Fruit fly (Drosophila melanogaster) whole organism, embryonic: ENCODE measurements around the gene Pss.

Experiments
- Awh ChIP-seq: fragments of 200-800 bp; sonication (Bioruptor generic); IDR thresholded peaks from 2 replicates; pipeline ENCODE4, ENCODE4 v1.3.6; 2022; ENCODE audit warnings: missing biosample characterization, missing genetic modification characterization
- CG10462 ChIP-seq: fragments of 200-800 bp; sonication (Bioruptor generic); optimal IDR thresholded peaks from 2 replicates; lab custom pipeline; 2016; ENCODE audit warnings: missing biosample characterization, missing genetic modification characterization
- CG1602 ChIP-seq: fragments of 200-800 bp; sonication (Bioruptor generic); optimal IDR thresholded peaks from 3 replicates; lab custom pipeline; 2016; ENCODE audit warnings: missing biosample characterization, missing genetic modification characterization
- CG17912 ChIP-seq: fragments of 200-800 bp; sonication (Bioruptor generic); optimal IDR thresholded peaks from 2 replicates; lab custom pipeline; 2018; ENCODE audit warnings: missing biosample characterization, mild to moderate bottlenecking, missing genetic modification characterization
- CG2712 ChIP-seq: fragments of 200-800 bp; optimal IDR thresholded peaks from 3 replicates; lab custom pipeline; 2019; ENCODE audit warnings: missing biosample characterization, mild to moderate bottlenecking, missing genetic modification characterization, moderate library complexity
- CG2875 ChIP-seq: fragments of 200-800 bp; sonication (Bioruptor generic); optimal IDR thresholded peaks from 2 replicates; lab custom pipeline; 2017; ENCODE audit warnings: missing biosample characterization, mild to moderate bottlenecking, missing genetic modification characterization, missing genetic modification reagents
- CG2889 ChIP-seq: fragments of 200-800 bp; sonication (Bioruptor generic); IDR thresholded peaks from 3 replicates; pipeline ENCODE4 v1.3.6; 2022; ENCODE audit warnings: missing biosample characterization, missing genetic modification characterization
- CG30431 ChIP-seq: fragments of 200-800 bp; sonication (Bioruptor generic); optimal IDR thresholded peaks from 2 replicates; lab custom pipeline; 2017; ENCODE audit warnings: missing biosample characterization, missing genetic modification characterization
- CG3163 ChIP-seq: fragments of 200-800 bp; sonication (Bioruptor generic); optimal IDR thresholded peaks from 3 replicates; lab custom pipeline; 2016; ENCODE audit warnings: missing biosample characterization, missing genetic modification characterization
- CG32772 ChIP-seq: fragments of 200-800 bp; sonication (Bioruptor generic); IDR thresholded peaks from 2 replicates; pipeline ENCODE4 v1.3.6; 2022; ENCODE audit warnings: missing biosample characterization, missing genetic modification characterization
- CG5953 ChIP-seq: fragments of 200-800 bp; sonication (Bioruptor generic); IDR thresholded peaks from 2 replicates; pipeline ENCODE4 v1.3.6; 2022; ENCODE audit warnings: missing biosample characterization, missing genetic modification characterization
- CG6683 ChIP-seq: fragments of 200-800 bp; sonication (Bioruptor generic); optimal IDR thresholded peaks from 2 replicates; lab custom pipeline; 2017; ENCODE audit warnings: missing biosample characterization, mild to moderate bottlenecking, missing genetic modification characterization, missing genetic modification reagents
- CG6854 ChIP-seq: fragments of 200-800 bp; sonication (Bioruptor generic); optimal IDR thresholded peaks from 3 replicates; lab custom pipeline; 2017; ENCODE audit warnings: missing biosample characterization, mild to moderate bottlenecking, missing genetic modification characterization
- CG7786 ChIP-seq: fragments of 200-800 bp; sonication (Bioruptor generic); optimal IDR thresholded peaks from 2 replicates; lab custom pipeline; 2016; ENCODE audit warnings: missing biosample characterization, missing genetic modification characterization
- CG8944 ChIP-seq: fragments of 200-800 bp; sonication (Bioruptor generic); optimal IDR thresholded peaks from 3 replicates; lab custom pipeline; 2016; ENCODE audit warnings: missing biosample characterization, missing genetic modification characterization
- Drgx ChIP-seq: fragments of 200-800 bp; sonication (Bioruptor generic); IDR thresholded peaks from 2 replicates; pipeline ENCODE4 v1.3.6; 2022; ENCODE audit warnings: missing biosample characterization, missing genetic modification characterization
- Eip74EF ChIP-seq, 2 experiments: fragments of 200-800 bp in 1 of 2; fragments of >200 bp in 1 of 2; sonication (Bioruptor generic) in 1 of 2; optimal IDR thresholded peaks; 2 replicates each; lab custom pipeline; 2017 to 2019; ENCODE audit warnings: missing biosample characterization in 2 of 2, missing genetic modification characterization in 2 of 2, mild to moderate bottlenecking in 1 of 2, moderate library complexity in 1 of 2
- Ets65A ChIP-seq: fragments of 200-800 bp; sonication (Bioruptor generic); peaks from one replicate; lab custom pipeline; 2016; ENCODE audit warnings: missing biosample characterization, missing genetic modification characterization
- Fer1 ChIP-seq: fragments of 200-800 bp; sonication (Bioruptor generic); optimal IDR thresholded peaks from 2 replicates; lab custom pipeline; 2017; ENCODE audit warnings: missing biosample characterization, mild to moderate bottlenecking, missing genetic modification characterization
- Gsc ChIP-seq: fragments of 200-800 bp; sonication (Bioruptor generic); IDR thresholded peaks from 2 replicates; pipeline ENCODE4 v1.3.6; 2022; ENCODE audit warnings: missing biosample characterization, missing genetic modification characterization
- Lim3 ChIP-seq: fragments of 200-800 bp; sonication (Bioruptor generic); IDR thresholded peaks from 2 replicates; pipeline ENCODE4 v1.3.6; 2022; ENCODE audit warnings: missing biosample characterization, missing genetic modification characterization
- Myb ChIP-seq: fragments of 200-800 bp; sonication (Bioruptor generic); optimal IDR thresholded peaks from 2 replicates; lab custom pipeline; 2016; ENCODE audit warnings: missing biosample characterization, missing genetic modification characterization
- Nf-YA ChIP-seq: fragments of 200-800 bp; sonication (Bioruptor generic); IDR thresholded peaks from 2 replicates; pipeline ENCODE4 v1.3.6; 2022; ENCODE audit warnings: missing biosample characterization, missing genetic modification characterization
- Nf-YB ChIP-seq: fragments of 200-800 bp; sonication (Bioruptor generic); optimal IDR thresholded peaks from 3 replicates; lab custom pipeline; 2019; ENCODE audit warnings: missing biosample characterization, mild to moderate bottlenecking, missing genetic modification characterization, moderate library complexity
- Pdp1 ChIP-seq, 2 experiments: fragments of 200-800 bp; sonication (Bioruptor generic); optimal IDR thresholded peaks; 3 replicates each; lab custom pipeline; 2016; ENCODE audit warnings: missing biosample characterization in 2 of 2, missing genetic modification characterization in 2 of 2, mild to moderate bottlenecking in 1 of 2, moderate library complexity in 1 of 2
- Ssrp ChIP-seq: fragments of 200-800 bp; sonication (Bioruptor generic); optimal IDR thresholded peaks from 2 replicates; lab custom pipeline; 2018; ENCODE audit warnings: missing biosample characterization, mild to moderate bottlenecking, missing genetic modification characterization, moderate library complexity
- Vsx1 ChIP-seq: fragments of 200-800 bp; sonication (Bioruptor generic); optimal IDR thresholded peaks from 2 replicates; lab custom pipeline; 2017; ENCODE audit warnings: missing biosample characterization, mild to moderate bottlenecking, missing genetic modification characterization, missing genetic modification reagents
- ac ChIP-seq: fragments of 200-800 bp; sonication (Bioruptor generic); optimal IDR thresholded peaks from 3 replicates; lab custom pipeline; 2017; ENCODE audit warnings: missing biosample characterization, mild to moderate bottlenecking, missing genetic modification characterization
- al ChIP-seq: fragments of 200-800 bp; sonication (Bioruptor generic); IDR thresholded peaks from 2 replicates; pipeline ENCODE4 v1.3.6; 2022; ENCODE audit warnings: missing biosample characterization, missing genetic modification characterization
- az2 ChIP-seq: fragments of 200-800 bp; sonication (Bioruptor generic); optimal IDR thresholded peaks from 3 replicates; lab custom pipeline; 2016; ENCODE audit warnings: missing biosample characterization, missing genetic modification characterization
- cad ChIP-seq: fragments of >200 bp; optimal IDR thresholded peaks from 2 replicates; lab custom pipeline; 2017; ENCODE audit warnings: missing biosample characterization, missing genetic modification characterization
- chm ChIP-seq: fragments of 200-800 bp; sonication (Bioruptor generic); IDR thresholded peaks from 2 replicates; pipeline ENCODE4 v1.3.6; 2022; ENCODE audit warnings: missing biosample characterization, missing genetic modification characterization
- croc ChIP-seq: fragments of 200-800 bp; sonication (Bioruptor generic); conservative IDR thresholded peaks from 3 replicates; pipeline ENCODE4 v1.3.6; 2022; ENCODE audit warnings: missing biosample characterization, missing genetic modification characterization
- hb ChIP-seq: fragments of 200-800 bp; sonication (Bioruptor generic); IDR thresholded peaks from 3 replicates; pipeline ENCODE4 v1.3.6; 2022; ENCODE audit warnings: missing biosample characterization, missing genetic modification characterization; ENCODE audit not compliant: partially characterized antibody
- hbn ChIP-seq: fragments of 200-800 bp; sonication (Bioruptor generic); IDR thresholded peaks from 2 replicates; pipeline ENCODE4 v1.3.6; 2022; ENCODE audit warnings: missing biosample characterization, missing genetic modification characterization; ENCODE audit not compliant: partially characterized antibody
- insv ChIP-seq, 2 experiments: fragments of 200-800 bp; sonication (Bioruptor generic); optimal IDR thresholded peaks; 3 replicates each; lab custom pipeline; 2016 to 2018; ENCODE audit warnings: missing biosample characterization in 2 of 2, missing genetic modification characterization in 2 of 2
- jing ChIP-seq: fragments of 200-800 bp; sonication (Bioruptor generic); optimal IDR thresholded peaks from 2 replicates; lab custom pipeline; 2018; ENCODE audit warnings: missing biosample characterization, mild to moderate bottlenecking, missing genetic modification characterization
- mirr ChIP-seq: fragments of 200-800 bp; sonication (Bioruptor generic); optimal IDR thresholded peaks from 3 replicates; lab custom pipeline; 2018; ENCODE audit warnings: missing biosample characterization, mild to moderate bottlenecking, missing genetic modification characterization
- mld ChIP-seq: fragments of 200-800 bp; sonication (Bioruptor generic); IDR thresholded peaks from 3 replicates; pipeline ENCODE4 v1.3.6; 2022; ENCODE audit warnings: missing biosample characterization, missing genetic modification characterization; ENCODE audit not compliant: partially characterized antibody
- oc ChIP-seq: fragments of 200-800 bp; sonication (Bioruptor generic); optimal IDR thresholded peaks from 2 replicates; lab custom pipeline; 2018; ENCODE audit warnings: missing biosample characterization, mild to moderate bottlenecking, missing genetic modification characterization, moderate library complexity
- peb ChIP-seq: fragments of 200-800 bp; sonication (Bioruptor generic); IDR thresholded peaks from 2 replicates; pipeline ENCODE4 v1.3.6; 2022; ENCODE audit warnings: missing biosample characterization, missing genetic modification characterization
- ranshi ChIP-seq: fragments of 200-800 bp; sonication (Bioruptor generic); IDR thresholded peaks from 2 replicates; pipeline ENCODE4 v1.3.6; 2022; ENCODE audit warnings: missing biosample characterization, missing genetic modification characterization
- sens ChIP-seq: fragments of 200-800 bp; sonication (Bioruptor generic); peaks from one replicate; lab custom pipeline; 2016; ENCODE audit warnings: missing biosample characterization, missing genetic modification characterization
- sim ChIP-seq: fragments of 200-800 bp; sonication (Bioruptor generic); IDR thresholded peaks from 2 replicates; pipeline ENCODE4 v1.3.6; 2022; ENCODE audit warnings: missing biosample characterization, missing genetic modification characterization
- sna ChIP-seq: fragments of 200-800 bp; sonication (Bioruptor generic); IDR thresholded peaks from 2 replicates; pipeline ENCODE4 v1.3.6; 2022; ENCODE audit warnings: missing biosample characterization, missing genetic modification characterization; ENCODE audit not compliant: partially characterized antibody
- tio ChIP-seq: fragments of 200-800 bp; sonication (Bioruptor generic); optimal IDR thresholded peaks from 2 replicates; lab custom pipeline; 2017; ENCODE audit warnings: missing biosample characterization, missing genetic modification characterization, inconsistent platforms
- vnd ChIP-seq: fragments of 200-800 bp; sonication (Bioruptor generic); IDR thresholded peaks from 3 replicates; pipeline ENCODE4 v1.3.6; 2022; ENCODE audit warnings: missing biosample characterization, missing genetic modification characterization; ENCODE audit not compliant: partially characterized antibody
- vvl ChIP-seq: fragments of 200-800 bp; sonication (Bioruptor generic); IDR thresholded peaks from 2 replicates; pipeline ENCODE4 v1.3.6; 2022; ENCODE audit warnings: missing biosample characterization, missing genetic modification characterization
- zen2 ChIP-seq: fragments of 200-800 bp; sonication (Bioruptor generic); IDR thresholded peaks from 3 replicates; pipeline ENCODE4 v1.3.6; 2022; ENCODE audit warnings: missing biosample characterization, missing genetic modification characterization; ENCODE audit not compliant: partially characterized antibody

The Pss gene

DNA sequence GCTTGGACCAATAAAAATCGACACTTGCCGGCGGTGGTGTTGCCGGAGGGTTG, at the start of gene Pss:
Gene Pss (minus strand): TSS at position 32 of the 53 bp plus-strand sequence.
- peak; percentile 6 for TF ChIP-seq cad (GFP tag; lab: Kevin White, UChicago)
- TF ChIP-seq CG2889 (GFP tag; lab: Robert Waterston, UW): no peak
- TF ChIP-seq Pdp1 (GFP tag; optimal IDR thresholded peaks at IDR 0.05; lab: Kevin White, UChicago): peak in 1 of 2 experiments; percentile 77

DNA sequence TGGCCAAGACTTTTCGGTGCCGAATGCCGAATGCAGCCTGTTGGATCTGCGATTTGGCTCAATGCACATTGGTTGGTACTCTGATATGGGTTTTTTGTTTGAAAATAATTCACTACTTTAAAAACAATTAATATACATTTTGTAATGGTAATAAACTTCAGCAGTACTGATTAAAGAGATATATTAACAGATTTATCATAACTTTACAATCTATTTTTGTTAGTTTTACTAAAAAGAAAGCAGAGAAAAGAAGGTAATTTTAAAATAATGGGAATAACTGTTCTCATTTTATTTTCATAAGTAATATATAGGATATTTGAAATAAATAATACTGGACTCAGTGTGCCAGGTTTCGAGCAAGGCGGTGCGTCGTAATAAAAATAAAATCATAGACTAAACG, 44.2 kb upstream of the Pss start:
- TF ChIP-seq mld (GFP tag; lab: Robert Waterston, UW) (no peak), sens (no peak), Drgx (GFP tag; lab: Robert Waterston, UW) (peak; percentile 41; the same call in 1 of the 2 replicates), sna (no peak), Nf-YB (GFP tag; lab: Kevin White, UChicago) (no peak), insv (GFP tag; optimal IDR thresholded peaks at IDR 0.05; lab: Kevin White, UChicago) (no peak)

DNA sequence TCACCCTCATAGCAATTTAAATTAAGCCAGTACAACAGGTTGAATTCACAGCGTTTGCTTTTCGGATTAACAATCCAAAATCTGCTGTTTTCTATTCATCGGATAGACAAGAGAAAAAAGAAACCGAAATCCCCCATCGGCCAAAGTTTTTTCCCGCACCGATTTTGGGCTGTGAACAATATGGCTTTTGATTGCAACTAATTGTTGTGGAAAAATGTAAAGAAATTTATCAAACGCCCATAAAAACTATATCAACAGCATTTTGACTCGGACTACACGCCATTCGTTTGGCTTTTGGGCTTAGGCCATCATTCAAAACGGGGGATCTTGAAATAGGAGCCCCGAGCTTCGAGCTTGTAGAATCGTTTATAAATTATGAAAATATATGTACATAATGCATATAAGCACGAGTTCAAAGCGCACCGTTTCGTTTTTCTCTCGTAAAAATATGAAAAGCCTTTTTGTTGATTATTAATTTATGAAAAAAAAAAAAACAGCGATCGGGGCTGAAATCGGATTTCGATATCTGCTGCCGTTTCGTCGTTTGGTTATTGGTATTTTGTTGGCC, 39.7 kb upstream of the Pss start:
- TF ChIP-seq ranshi (GFP tag; lab: Robert Waterston, UW) (no peak), jing (no peak), CG5953 (GFP tag; lab: Robert Waterston, UW) (no peak), zen2 (no peak), mirr (GFP tag; lab: Kevin White, UChicago) (no peak), CG17912 (GFP tag; lab: Kevin White, UChicago) (no peak), CG2875 (no peak), CG3163 (GFP tag; lab: Kevin White, UChicago) (no peak), CG2712 (no peak), croc (no peak), vnd (GFP tag; lab: Robert Waterston, UW) (no peak), Gsc (no peak), Nf-YA (GFP tag; lab: Robert Waterston, UW) (no peak), CG30431 (GFP tag; lab: Kevin White, UChicago) (no peak), oc (tag; lab: Kevin White, UChicago) (peak; percentile 88), CG6854 (no peak), CG1602 (GFP tag; lab: Kevin White, UChicago) (no peak), peb (GFP tag; lab: Robert Waterston, UW) (no peak), vvl (GFP tag; lab: Robert Waterston, UW) (peak; percentile 76), CG8944 (GFP tag; lab: Kevin White, UChicago) (no peak), Vsx1 (no peak), CG6683 (GFP tag; lab: Kevin White, UChicago) (no peak), chm (GFP tag; lab: Robert Waterston, UW) (no peak), Lim3 (no peak), az2 (no peak), Myb (no peak), CG2889 (GFP tag; lab: Robert Waterston, UW) (no peak), CG32772 (GFP tag; lab: Robert Waterston, UW) (no peak), Awh (peak; percentile 91), CG10462 (GFP tag; lab: Kevin White, UChicago) (no peak), Fer1 (GFP tag; lab: Kevin White, UChicago) (no peak), CG7786 (GFP tag; lab: Kevin White, UChicago) (no peak), Eip74EF (GFP tag; optimal IDR thresholded peaks at IDR 0.05; lab: Kevin White, UChicago) (no peak), ac (no peak), tio (GFP tag; lab: Kevin White, UChicago) (no peak), Ssrp (no peak), al (no peak), hbn (GFP tag; lab: Robert Waterston, UW) (no peak), hb (GFP tag; lab: Robert Waterston, UW) (no peak), sim (no peak), Ets65A (GFP tag; lab: Kevin White, UChicago) (peak; percentile 45)
